Fruit fly (Drosophila melanogaster): ENCODE measurements around the gene CG1136.

DNA sequence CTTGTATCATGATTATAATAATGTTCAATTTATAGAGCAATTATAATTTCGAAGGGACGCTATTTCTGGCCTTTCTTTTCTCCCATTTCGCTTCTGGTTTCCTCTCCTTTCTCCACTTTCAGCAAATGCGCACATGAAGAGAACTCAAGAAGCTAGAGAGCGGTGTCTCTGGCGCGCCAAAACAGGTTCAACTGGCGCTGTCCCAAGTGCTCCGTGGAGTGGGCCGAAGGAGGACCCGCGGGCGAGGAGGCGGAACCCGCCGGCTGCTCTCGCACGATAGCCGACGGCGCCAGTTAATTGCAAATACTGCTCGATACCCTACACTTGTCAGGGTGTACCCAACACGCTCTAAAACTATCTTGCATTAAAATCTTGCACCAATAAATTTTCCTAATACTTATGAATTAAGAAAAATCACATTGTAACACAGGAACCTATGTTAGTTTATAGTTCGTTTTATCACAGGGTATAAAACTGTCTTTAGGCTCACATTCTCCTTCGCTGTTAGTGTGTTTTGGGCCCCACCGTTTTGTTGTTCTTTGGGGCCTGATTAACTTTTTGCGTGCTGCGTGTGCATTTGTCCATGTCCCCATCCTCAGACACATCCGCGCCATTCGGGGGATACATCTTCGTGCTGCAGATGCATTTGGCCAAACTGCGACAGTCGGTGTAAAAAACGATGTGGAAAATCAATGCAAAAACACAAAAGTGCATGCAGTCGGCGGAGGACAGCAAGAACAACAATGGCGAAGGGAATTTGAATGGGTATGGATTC lies 24.0 kb downstream of the CG1136 start:
- TF ChIP-seq CG8478 (optimal IDR thresholded peaks at IDR 0.05) (no peak), CTCF (optimal IDR thresholded peaks at IDR 0.05) (no peak)

Data from S2 (cell line).